Worm (Caenorhabditis elegans): Measurements from ENCODE around the gene slc-25A18.1.

slc-25A18.1 gene

DNA sequence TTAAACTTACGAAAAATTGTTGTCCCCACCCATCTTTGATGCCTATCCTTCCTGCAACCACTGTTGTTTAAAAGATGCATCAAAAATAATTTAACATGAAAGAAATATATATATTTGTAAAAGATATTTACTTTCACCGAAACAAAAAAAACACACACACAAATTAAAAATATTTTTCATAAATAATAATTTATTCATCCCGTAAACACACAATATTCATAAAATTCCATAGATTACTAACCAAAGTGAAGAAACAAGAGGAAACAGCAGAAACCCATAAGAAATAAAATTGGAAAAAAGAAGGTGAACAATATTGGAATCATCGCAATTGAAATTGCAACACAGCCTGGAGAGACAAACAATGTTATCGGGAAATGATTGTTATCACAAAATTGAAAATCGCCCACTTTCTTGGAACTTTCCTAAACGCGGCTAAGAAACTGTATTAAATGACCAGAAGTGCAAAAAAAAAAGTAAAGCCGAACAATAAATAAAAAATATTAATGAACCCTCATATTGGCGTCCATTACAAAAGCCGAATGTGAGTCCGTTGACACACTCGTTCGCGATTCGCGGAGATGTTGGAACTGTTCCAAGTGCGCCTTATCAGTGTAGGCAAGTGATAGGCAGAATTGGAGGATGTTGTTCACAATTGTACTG, at the start of gene slc-25A18.1:
slc-25A18.1 (minus strand) TSS at position 51 of the 660 bp plus-strand sequence.
- TF ChIP-seq efl-1 (optimal IDR thresholded peaks at IDR 0.05) (no peak), efl-1 (GFP tag; optimal IDR thresholded peaks at IDR 0.05 in 1 of 2) (peak in 1 of 2 experiments; percentile 41), Y116A8C.19 (tag; optimal IDR thresholded peaks at IDR 0.05; ENCODE audit: borderline replicate concordance) (no peak), elt-2 (tag; optimal IDR thresholded peaks at IDR 0.05) (peak; percentile 18)

DNA sequence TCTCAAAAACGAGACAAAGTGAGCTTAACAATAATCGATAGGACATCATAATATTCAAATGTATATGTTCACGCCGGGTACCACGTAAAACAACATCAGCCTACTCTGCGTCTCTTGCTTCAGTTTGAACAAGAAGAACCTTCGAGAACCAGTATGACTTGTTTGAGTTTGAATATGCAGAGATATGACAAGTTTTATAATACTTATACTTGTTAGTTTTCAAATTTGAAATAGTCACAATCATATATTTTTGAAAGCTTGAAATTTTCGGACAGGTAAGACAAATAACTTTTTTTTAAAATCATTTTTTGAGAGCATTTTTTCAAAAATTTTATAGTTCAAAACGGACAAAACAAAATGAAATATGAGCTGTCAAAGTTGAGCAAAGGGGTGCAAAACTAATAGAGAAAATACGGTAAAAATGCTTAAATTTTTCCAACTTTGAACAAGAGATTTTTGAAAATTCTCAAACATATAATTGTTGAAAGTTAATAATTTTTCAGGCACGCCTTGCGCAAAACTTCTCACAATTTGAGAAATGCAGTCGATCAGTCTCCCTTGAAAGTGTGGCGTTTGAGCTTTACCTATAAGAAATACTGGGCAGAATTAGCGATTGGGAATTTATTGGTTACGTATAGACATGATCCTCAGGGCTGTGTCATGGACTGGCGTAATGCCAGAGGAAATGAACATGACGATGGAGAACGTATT, 49.6 kb upstream of the slc-25A18.1 start, which contains the start of gene H03G16.1:
H03G16.1 (plus strand) TSS at position 661 of the 711 bp plus-strand sequence.
- TF ChIP-seq F16B12.6 (tag; optimal IDR thresholded peaks at IDR 0.05) (no peak), efl-1 (optimal IDR thresholded peaks at IDR 0.05) (no peak), efl-1 (GFP tag; optimal IDR thresholded peaks at IDR 0.05 in 1 of 2) (peak in 1 of 2 experiments; percentile 67)

DNA sequence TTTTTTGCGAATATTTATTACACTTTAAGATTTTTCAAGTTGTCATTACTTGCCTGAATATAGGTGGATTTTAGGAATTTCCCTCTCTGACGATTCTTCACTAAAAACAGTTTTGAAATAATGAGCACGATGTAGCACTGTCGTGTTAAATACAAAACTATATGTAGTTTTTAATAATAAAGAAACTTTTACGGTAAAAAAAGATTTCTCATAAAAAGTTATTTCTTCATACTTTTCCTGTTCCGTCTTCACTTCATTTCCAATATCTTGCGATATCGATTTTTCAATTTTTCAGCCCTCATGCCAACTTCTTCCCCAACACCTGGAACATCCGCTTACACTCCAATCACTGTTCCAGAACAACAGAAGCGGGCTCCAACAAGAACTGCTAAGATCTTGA, 48.6 kb upstream of the slc-25A18.1 start, which contains the start of gene H03G16.6:
H03G16.6 (plus strand) TSS at position 301 of the 400 bp plus-strand sequence.
- TF ChIP-seq snu-23 (GFP tag; optimal IDR thresholded peaks at IDR 0.05) (no peak), nhr-77 (tag; optimal IDR thresholded peaks at IDR 0.05) (no peak), lin-15B (tag; optimal IDR thresholded peaks at IDR 0.05) (no peak), aly-2 (tag; optimal IDR thresholded peaks at IDR 0.05) (no peak), ces-1 (GFP tag; optimal IDR thresholded peaks at IDR 0.05) (no peak), C04F5.9 (tag; optimal IDR thresholded peaks at IDR 0.05) (no peak), unc-30 (tag; optimal IDR thresholded peaks at IDR 0.05) (no peak), nhr-90 (tag; optimal IDR thresholded peaks at IDR 0.05; ENCODE audit: poor library complexity) (no peak)

DNA sequence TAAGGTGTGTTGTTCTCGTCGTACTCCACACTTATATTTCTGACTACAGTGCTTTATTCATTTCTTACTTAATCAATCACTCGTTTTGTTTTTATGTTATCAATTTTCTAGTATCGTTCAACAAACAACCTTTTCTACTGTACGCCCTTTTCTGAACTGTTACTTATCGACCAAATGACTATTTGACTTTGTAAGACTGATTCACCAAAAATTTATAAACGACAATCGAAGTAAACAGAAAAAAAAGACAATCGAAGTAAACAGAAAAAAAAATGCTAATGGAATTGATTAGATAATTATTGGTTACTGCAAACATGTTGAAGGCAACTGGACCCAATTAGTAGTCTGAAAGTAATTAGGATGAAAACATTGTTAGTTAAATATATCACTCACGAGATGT, 46.3 kb upstream of the slc-25A18.1 start:
- TF ChIP-seq elt-3 (tag; optimal IDR thresholded peaks at IDR 0.05) (no peak), sptf-1 (tag; optimal IDR thresholded peaks at IDR 0.05) (no peak), ceh-90 (tag; optimal IDR thresholded peaks at IDR 0.05) (no peak), nhr-85 (tag) (no peak), nhr-90 (tag; optimal IDR thresholded peaks at IDR 0.05; ENCODE audit: poor library complexity) (no peak)

DNA sequence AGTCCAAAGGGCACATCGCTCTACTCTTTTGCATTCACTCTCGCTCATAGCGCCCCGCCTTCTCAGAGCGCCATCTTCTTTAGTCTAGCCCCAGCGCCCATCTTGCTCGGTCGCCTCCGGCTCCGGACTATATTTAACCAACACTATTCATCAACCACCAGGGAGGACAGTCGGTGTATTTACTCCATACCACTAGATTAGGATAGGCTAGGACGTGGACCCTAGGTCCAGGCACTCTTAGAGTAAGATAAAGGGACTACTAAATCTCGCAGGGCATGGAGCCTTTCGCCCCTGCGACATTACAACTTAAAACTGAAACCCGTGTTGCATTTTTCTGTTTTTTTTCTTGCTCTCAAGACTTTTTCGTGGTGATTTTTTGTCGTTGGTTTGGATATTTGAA, 43.8 kb upstream of the slc-25A18.1 start:
- TF ChIP-seq mef-2 (tag; optimal IDR thresholded peaks at IDR 0.05) (no peak), sptf-1 (tag; optimal IDR thresholded peaks at IDR 0.05) (no peak), lin-39 (tag; optimal IDR thresholded peaks at IDR 0.05) (no peak), elt-3 (tag; optimal IDR thresholded peaks at IDR 0.05) (no peak), egl-13 (tag; optimal IDR thresholded peaks at IDR 0.05) (no peak), fkh-10 (GFP tag; optimal IDR thresholded peaks at IDR 0.05) (no peak), dpl-1 (GFP tag; optimal IDR thresholded peaks at IDR 0.05) (no peak), zip-4 (GFP tag; optimal IDR thresholded peaks at IDR 0.05) (no peak), lir-3 (tag; optimal IDR thresholded peaks at IDR 0.05; ENCODE audit: poor library complexity) (no peak), ceh-88 (GFP tag; IDR thresholded peaks at IDR 0.05) (no peak), nhr-76 (tag; optimal IDR thresholded peaks at IDR 0.05) (no peak), elt-2 (tag; optimal IDR thresholded peaks at IDR 0.05) (no peak), xbp-1 (tag; optimal IDR thresholded peaks at IDR 0.05) (no peak), nhr-77 (tag; optimal IDR thresholded peaks at IDR 0.05) (no peak), nhr-237 (tag; optimal IDR thresholded peaks at IDR 0.05) (no peak)

DNA sequence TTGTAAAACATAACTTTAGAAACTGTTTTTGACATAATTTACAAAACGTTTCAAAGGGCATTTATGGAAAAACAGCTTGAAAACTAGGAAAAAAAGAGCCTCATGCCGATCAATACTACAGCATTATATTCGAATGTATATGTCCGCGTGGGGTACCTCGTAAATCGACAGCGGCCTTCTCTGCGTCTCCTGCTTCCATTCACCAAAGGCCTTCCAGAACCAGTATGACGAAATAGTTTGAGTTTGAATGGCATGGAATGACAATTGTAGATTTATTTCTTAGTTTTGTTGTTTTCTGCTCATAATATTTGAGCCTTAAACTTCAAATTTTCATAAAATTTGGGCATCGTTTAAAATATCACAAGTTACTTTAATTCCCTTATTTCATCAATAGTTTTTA, 41.7 kb upstream of the slc-25A18.1 start:
- TF ChIP-seq rnt-1 (tag; optimal IDR thresholded peaks at IDR 0.05) (peak; percentile 9), mab-9 (GFP tag; IDR thresholded peaks at IDR 0.05) (no peak), zag-1 (tag; optimal IDR thresholded peaks at IDR 0.05) (no peak), dpl-1 (GFP tag; optimal IDR thresholded peaks at IDR 0.05) (no peak), zip-4 (GFP tag; optimal IDR thresholded peaks at IDR 0.05) (peak; percentile 13), ceh-82 (tag; optimal IDR thresholded peaks at IDR 0.05) (peak in 1 of 3 experiments; percentile 1), nhr-90 (tag; optimal IDR thresholded peaks at IDR 0.05; ENCODE audit: poor library complexity) (no peak), nhr-77 (tag; optimal IDR thresholded peaks at IDR 0.05) (no peak), lin-14 (GFP tag; optimal IDR thresholded peaks at IDR 0.05) (peak; percentile 47), mep-1 (tag; optimal IDR thresholded peaks at IDR 0.05) (peak; percentile 1), nhr-20 (tag; optimal IDR thresholded peaks at IDR 0.05) (no peak), nhr-71 (tag; optimal IDR thresholded peaks at IDR 0.05) (peak; percentile 15), skn-1 (tag; optimal IDR thresholded peaks at IDR 0.05) (peak; percentile 49)
